Worm (Caenorhabditis elegans): ENCODE data around the gene cyk-7.

Gene cyk-7

DNA sequence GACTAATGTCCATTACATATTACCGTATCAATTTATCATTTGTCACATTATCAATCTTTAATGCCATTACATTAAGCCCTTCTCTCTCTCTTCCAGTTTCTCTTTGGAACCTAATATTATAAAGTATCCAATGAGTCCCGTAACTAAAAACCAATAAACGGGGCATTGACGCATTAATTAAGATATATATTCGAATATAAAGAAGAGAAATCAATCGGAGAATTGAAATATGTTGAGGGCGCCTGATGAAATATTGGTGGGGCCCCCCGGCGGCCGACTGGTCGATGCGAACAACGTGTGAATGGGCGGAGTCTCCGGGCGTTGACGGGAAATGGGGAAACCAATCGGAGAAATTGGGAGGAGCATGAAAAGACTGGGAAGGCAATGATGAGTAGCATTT lies 11.0 kb downstream of the cyk-7 start (continued):
- no peak for TF ChIP-seq tbx-2 (tag; optimal IDR thresholded peaks at IDR 0.05)
- TF ChIP-seq fkh-10 (GFP tag; optimal IDR thresholded peaks at IDR 0.05), result no peak
- TF ChIP-seq ceh-31 (tag; optimal IDR thresholded peaks at IDR 0.05), result no peak
- no peak for TF ChIP-seq syd-9 (tag; optimal IDR thresholded peaks at IDR 0.05)
- peak; percentile 0 for TF ChIP-seq hlh-8 (tag; optimal IDR thresholded peaks at IDR 0.05)
- TF ChIP-seq ceh-14 (tag; optimal IDR thresholded peaks at IDR 0.05), result no peak
- TF ChIP-seq unc-42 (tag; optimal IDR thresholded peaks at IDR 0.05), result no peak
- TF ChIP-seq pax-1 (tag; optimal IDR thresholded peaks at IDR 0.05), result no peak
- no peak for TF ChIP-seq ceh-48 (tag; optimal IDR thresholded peaks at IDR 0.05)
- no peak for TF ChIP-seq elt-2 (tag; optimal IDR thresholded peaks at IDR 0.05)
- no peak for TF ChIP-seq C38D4.7 (GFP tag; optimal IDR thresholded peaks at IDR 0.05)
- TF ChIP-seq hlh-30 (tag; optimal IDR thresholded peaks at IDR 0.05; ENCODE audit: insufficient read depth), result no peak

DNA sequence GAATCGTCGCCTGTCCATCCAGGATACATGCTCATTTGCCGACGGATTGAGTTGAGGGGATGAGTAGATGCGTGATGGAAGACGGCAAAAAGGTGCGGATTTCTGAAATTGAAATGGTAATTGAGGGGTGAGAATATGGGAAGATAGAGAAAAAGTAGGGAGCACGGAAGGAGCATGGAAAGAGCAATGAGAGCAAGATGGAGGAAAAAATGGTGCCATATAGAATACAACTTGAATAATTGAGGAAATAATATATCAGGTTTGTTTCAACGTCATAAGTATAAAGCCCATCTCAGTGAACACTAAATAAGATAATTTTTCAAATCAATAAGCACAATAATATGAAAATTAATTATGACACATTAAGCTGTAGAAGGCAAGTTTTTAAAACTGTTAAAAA lies 11.9 kb downstream of the cyk-7 start, which contains the start of gene mab-5:
mab-5 (minus strand) TSS at position 101 of the 400 bp plus-strand sequence.
- TF ChIP-seq pqm-1 (tag; optimal IDR thresholded peaks at IDR 0.05) (no peak), fax-1 (tag; optimal IDR thresholded peaks at IDR 0.05) (no peak), sdc-2 (tag; optimal IDR thresholded peaks at IDR 0.05) (no peak), odd-2 (tag; optimal IDR thresholded peaks at IDR 0.05) (no peak), hlh-15 (tag; optimal IDR thresholded peaks at IDR 0.05) (no peak), F13H6.1 (tag; optimal IDR thresholded peaks at IDR 0.05) (no peak), ama-1 (optimal IDR thresholded peaks at IDR 0.05) (no peak), tbx-2 (tag; optimal IDR thresholded peaks at IDR 0.05) (no peak), nhr-232 (tag; optimal IDR thresholded peaks at IDR 0.05) (no peak), ceh-45 (GFP tag; IDR thresholded peaks at IDR 0.05) (no peak), ceh-19 (GFP tag; optimal IDR thresholded peaks at IDR 0.05) (no peak), zip-5 (tag; optimal IDR thresholded peaks at IDR 0.05) (no peak), pros-1 (tag; optimal IDR thresholded peaks at IDR 0.05) (no peak), C08G9.2 (tag; optimal IDR thresholded peaks at IDR 0.05) (no peak), unc-3 (GFP tag; conservative IDR thresholded peaks at IDR 0.05) (no peak), unc-3 (tag; optimal IDR thresholded peaks at IDR 0.05) (no peak), dve-1 (tag; optimal IDR thresholded peaks at IDR 0.05) (no peak), ceh-48 (tag; optimal IDR thresholded peaks at IDR 0.05) (no peak)

DNA sequence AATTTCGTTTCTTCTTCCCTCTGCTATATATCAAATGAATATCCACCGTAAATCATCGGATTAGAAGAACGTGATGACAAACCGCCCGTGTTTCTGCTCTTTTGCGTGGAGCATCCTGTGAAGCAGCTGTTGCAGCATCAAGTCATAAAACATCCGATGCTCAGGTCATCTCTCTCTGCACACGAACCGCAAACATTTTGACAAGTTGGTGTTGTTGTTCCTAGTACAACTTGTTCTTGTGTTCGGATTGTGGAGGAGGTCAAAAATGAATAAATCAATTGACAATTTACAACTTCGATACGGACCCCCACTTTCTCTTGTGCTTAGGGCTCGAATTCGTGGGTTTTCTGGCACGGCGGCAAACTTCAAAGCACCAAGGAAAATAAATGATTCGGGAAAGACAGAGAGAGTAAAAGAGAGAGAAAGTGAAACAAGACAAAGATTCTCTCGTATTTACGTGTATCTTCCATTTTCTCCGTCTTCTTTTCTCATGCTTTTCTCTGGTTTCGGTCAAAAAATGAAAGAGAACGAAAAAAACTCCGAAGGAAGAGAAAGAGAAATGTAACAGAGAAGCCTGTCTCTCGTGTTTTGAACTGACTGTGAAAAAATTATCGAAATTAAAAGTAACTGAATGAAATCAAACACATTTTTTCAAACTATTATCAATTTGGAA lies 14.5 kb downstream of the cyk-7 start:
- no peak for TF ChIP-seq ceh-30 (tag; optimal IDR thresholded peaks at IDR 0.05)
- TF ChIP-seq pax-1 (tag; optimal IDR thresholded peaks at IDR 0.05), result no peak
- TF ChIP-seq ceh-24 (tag; optimal IDR thresholded peaks at IDR 0.05), result no peak
- no peak for TF ChIP-seq che-1 (tag; optimal IDR thresholded peaks at IDR 0.05)
- peak; percentile 70 for TF ChIP-seq unc-55 (GFP tag; optimal IDR thresholded peaks at IDR 0.05)
- TF ChIP-seq rnt-1 (tag; optimal IDR thresholded peaks at IDR 0.05), result peak; percentile 62

DNA sequence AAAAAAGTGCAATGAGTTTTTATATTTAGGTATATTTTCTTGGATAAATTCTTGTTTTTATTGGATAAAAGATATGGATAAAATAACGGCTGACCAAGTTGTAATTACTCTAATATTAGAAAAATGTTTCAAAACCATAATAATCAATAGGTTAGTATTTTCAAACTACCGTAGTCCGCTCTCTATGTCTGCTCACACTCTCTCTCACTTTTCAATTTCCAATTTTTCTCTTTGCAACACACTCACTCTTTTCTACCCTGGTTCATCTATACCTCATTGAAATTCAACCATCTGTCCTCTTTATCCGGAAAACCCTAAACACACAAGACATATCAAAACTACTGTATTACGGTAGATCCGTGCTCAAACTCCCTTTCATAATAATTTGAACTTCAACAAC lies 15.9 kb downstream of the cyk-7 start:
- TF ChIP-seq K02D7.2 (tag; optimal IDR thresholded peaks at IDR 0.05) (no peak), dmd-4 (tag; optimal IDR thresholded peaks at IDR 0.05; ENCODE audit: borderline replicate concordance) (no peak), pros-1 (tag; optimal IDR thresholded peaks at IDR 0.05) (no peak), ceh-2 (tag; optimal IDR thresholded peaks at IDR 0.05) (no peak), pag-3 (tag; optimal IDR thresholded peaks at IDR 0.05; ENCODE audit: borderline replicate concordance) (no peak), dve-1 (tag; optimal IDR thresholded peaks at IDR 0.05) (no peak), ceh-30 (tag; optimal IDR thresholded peaks at IDR 0.05) (no peak), ceh-48 (tag; optimal IDR thresholded peaks at IDR 0.05) (no peak), hlh-13 (GFP tag; optimal IDR thresholded peaks at IDR 0.05) (no peak), ceh-34 (tag; optimal IDR thresholded peaks at IDR 0.05) (no peak), sox-2 (GFP tag; IDR thresholded peaks at IDR 0.05) (no peak), ceh-45 (GFP tag; IDR thresholded peaks at IDR 0.05) (no peak), ttx-3 (tag; optimal IDR thresholded peaks at IDR 0.05) (no peak), ref-2 (tag; optimal IDR thresholded peaks at IDR 0.05) (no peak)

Data from whole organism, late embryonic.